Fruit fly (Drosophila melanogaster): ENCODE measurements around the gene Msr-110.

Msr-110 gene

dm6 chr3L:5577250-5578138 is at the start of gene Msr-110 (continued):
- no peak for TF ChIP-seq ash1 (GFP tag; optimal IDR thresholded peaks at IDR 0.05)
- no peak for TF ChIP-seq Dp (GFP tag; optimal IDR thresholded peaks at IDR 0.05)
- peak; percentile 89 for TF ChIP-seq CG3281 (GFP tag; optimal IDR thresholded peaks at IDR 0.05)
- TF ChIP-seq Sry-δ (GFP tag; optimal IDR thresholded peaks at IDR 0.05), result peak; percentile 32
- TF ChIP-seq vnd (GFP tag; IDR thresholded peaks at IDR 0.05; ENCODE audit: partially characterized antibody), result no peak
- peak; percentile 13 for TF ChIP-seq grn (GFP tag; optimal IDR thresholded peaks at IDR 0.05)
- peak; percentile 99 for TF ChIP-seq nom (GFP tag; optimal IDR thresholded peaks at IDR 0.05)
- TF ChIP-seq sna (GFP tag; IDR thresholded peaks at IDR 0.05; ENCODE audit: partially characterized antibody), result no peak
- TF ChIP-seq danr (GFP tag; IDR thresholded peaks at IDR 0.05), result peak; percentile 85; the same call in 1 of the 2 replicates
- TF ChIP-seq MTF-1 (GFP tag; optimal IDR thresholded peaks at IDR 0.05; ENCODE audit: borderline replicate concordance), result peak; percentile 56
- peak; percentile 21; the same call in 1 of the 2 replicates for TF ChIP-seq dimm (GFP tag; IDR thresholded peaks at IDR 0.05)
- TF ChIP-seq esg (GFP tag; conservative IDR thresholded peaks at IDR 0.05), result peak; percentile 89
- peak; percentile 86 for TF ChIP-seq CG14441 (GFP tag; IDR thresholded peaks at IDR 0.05)
- TF ChIP-seq CG14050 (GFP tag; IDR thresholded peaks at IDR 0.05), result peak; percentile 78; the same call in 2 of the 3 replicates
- TF ChIP-seq CG6765 (GFP tag; optimal IDR thresholded peaks at IDR 0.05), result peak; percentile 86
- TF ChIP-seq lola (GFP tag; optimal IDR thresholded peaks at IDR 0.05), result peak in 1 of 3 experiments; percentile 41
- no peak for TF ChIP-seq gro (GFP tag; optimal IDR thresholded peaks at IDR 0.05)
- TF ChIP-seq tll (GFP tag; optimal IDR thresholded peaks at IDR 0.05), result no peak
- peak; percentile 75 for TF ChIP-seq CG7786 (GFP tag; optimal IDR thresholded peaks at IDR 0.05)
- TF ChIP-seq br (optimal IDR thresholded peaks at IDR 0.05), result no peak
- peak; percentile 62 for TF ChIP-seq Nf-YB (GFP tag; optimal IDR thresholded peaks at IDR 0.05)
- peak; percentile 74 for TF ChIP-seq Atf3 (GFP tag; optimal IDR thresholded peaks at IDR 0.05)
- peak; percentile 19 for TF ChIP-seq CTCF (GFP tag; optimal IDR thresholded peaks at IDR 0.05)
- TF ChIP-seq lbe (GFP tag; optimal IDR thresholded peaks at IDR 0.05), result peak; percentile 58
- TF ChIP-seq CG7556 (GFP tag; optimal IDR thresholded peaks at IDR 0.05), result peak; percentile 91
- TF ChIP-seq Optix (GFP tag; IDR thresholded peaks at IDR 0.05), result peak; percentile 84
- TF ChIP-seq otp (GFP tag; IDR thresholded peaks at IDR 0.05), result peak; percentile 57
- TF ChIP-seq emc (GFP tag; optimal IDR thresholded peaks at IDR 0.05), result peak; percentile 68
- peak; percentile 79 for TF ChIP-seq az2 (GFP tag; optimal IDR thresholded peaks at IDR 0.05)
- peak; percentile 80 for TF ChIP-seq Hsf (GFP tag; optimal IDR thresholded peaks at IDR 0.05)
- TF ChIP-seq ato (GFP tag; IDR thresholded peaks at IDR 0.05; ENCODE audit: partially characterized antibody), result no peak
- TF ChIP-seq CG3163 (GFP tag; optimal IDR thresholded peaks at IDR 0.05), result peak; percentile 49
- TF ChIP-seq CG16863 (GFP tag; optimal IDR thresholded peaks at IDR 0.05), result peak; percentile 79
- peak; percentile 57 for TF ChIP-seq kay (GFP tag; optimal IDR thresholded peaks at IDR 0.05)
- peak; percentile 37 for TF ChIP-seq CG8290 (GFP tag; optimal IDR thresholded peaks at IDR 0.05)
- peak in 1 of 2 experiments; percentile 83 for TF ChIP-seq CG8290 (tag; optimal IDR thresholded peaks at IDR 0.05)
- TF ChIP-seq nerfin-2 (GFP tag; IDR thresholded peaks at IDR 0.05; ENCODE audit: partially characterized antibody), result no peak
- TF ChIP-seq CG10366 (GFP tag; IDR thresholded peaks at IDR 0.05), result peak; percentile 90
- peak; percentile 75 for TF ChIP-seq CG16815 (GFP tag; optimal IDR thresholded peaks at IDR 0.05)
- TF ChIP-seq CG1024 (GFP tag; IDR thresholded peaks at IDR 0.05), result peak; percentile 49; the same call in 1 of the 2 replicates
- peak; percentile 82 for TF ChIP-seq al (GFP tag; IDR thresholded peaks at IDR 0.05)
- no peak for TF ChIP-seq Hr39 (optimal IDR thresholded peaks at IDR 0.05)
- peak; percentile 76 for TF ChIP-seq gsb (GFP tag; IDR thresholded peaks at IDR 0.05)
- peak; percentile 76 for TF ChIP-seq Oaz (GFP tag; IDR thresholded peaks at IDR 0.05)
- TF ChIP-seq CG11723 (GFP tag; optimal IDR thresholded peaks at IDR 0.05), result peak; percentile 70
- peak; percentile 71 for TF ChIP-seq CG18764 (GFP tag; optimal IDR thresholded peaks at IDR 0.05)
- TF ChIP-seq CG18619 (GFP tag; optimal IDR thresholded peaks at IDR 0.05), result peak; percentile 82
- TF ChIP-seq CG9797 (GFP tag; optimal IDR thresholded peaks at IDR 0.05), result no peak
- TF ChIP-seq mld (GFP tag; IDR thresholded peaks at IDR 0.05; ENCODE audit: partially characterized antibody), result no peak
- no peak for TF ChIP-seq z (GFP tag; IDR thresholded peaks at IDR 0.05)
